Worm (Caenorhabditis elegans) whole organism, L1 larva: ENCODE measurements around the gene flad-1.

Source experiments
- C16A3.4 ChIP-seq: fragments of 150-350 bp; optimal IDR thresholded peaks from 2 replicates; lab custom pipeline; 2014; ENCODE audit warnings: missing biosample characterization, missing genetic modification characterization
- alr-1 ChIP-seq: fragments of 200-800 bp; sonication (Bioruptor generic); optimal IDR thresholded peaks from 2 replicates; lab custom pipeline; 2018; ENCODE audit warnings: borderline replicate concordance, mild to moderate bottlenecking, missing genetic modification characterization, missing compliant biosample characterization
- aly-2 ChIP-seq: fragments of 150-350 bp; optimal IDR thresholded peaks from 2 replicates; lab custom pipeline; 2014; ENCODE audit warnings: missing biosample characterization, missing genetic modification characterization
- ceh-88 ChIP-seq: fragments of 200-800 bp; sonication (Bioruptor generic); IDR thresholded peaks from 2 replicates; pipeline ENCODE4 v1.3.6; 2022; ENCODE audit warnings: missing genetic modification characterization, missing compliant biosample characterization
- ceh-90 ChIP-seq: sonication (generic microtip); optimal IDR thresholded peaks from 2 replicates; lab custom pipeline; 2016; ENCODE audit warnings: missing genetic modification characterization, missing compliant biosample characterization
- dpl-1 ChIP-seq, 3 experiments: fragments of 150-350 bp in 2 of 3; sonication (generic microtip) in 1 of 3; optimal IDR thresholded peaks; 2 replicates each; lab custom pipeline; 2014 to 2017; ENCODE audit warnings: missing biosample characterization in 3 of 3, missing genetic modification characterization in 3 of 3, missing genetic modification reagents in 3 of 3
- efl-1 ChIP-seq, 4 experiments: fragments of 150-350 bp; optimal IDR thresholded peaks in 3 of 4; peaks in 1 of 4; 1 replicate in 1 of 4; 2 replicates in 3 of 4; lab custom pipeline; 2014; ENCODE audit warnings: missing biosample characterization in 2 of 4, missing genetic modification characterization in 2 of 4, missing genetic modification reagents in 2 of 4
- egl-27 ChIP-seq, 2 experiments: fragments of 150-350 bp in 1 of 2; sonication (generic microtip); optimal IDR thresholded peaks; 3 replicates each; lab custom pipeline; 2017 to 2018; ENCODE audit warnings: missing biosample characterization in 2 of 2, missing genetic modification characterization in 2 of 2, missing genetic modification reagents in 2 of 2
- elt-3 ChIP-seq, 6 experiments: fragments of 150-350 bp in 1 of 6; sonication (generic microtip); optimal IDR thresholded peaks; 2 replicates each; lab custom pipeline; 2017 to 2018; ENCODE audit warnings: missing biosample characterization in 6 of 6, missing genetic modification characterization in 6 of 6, inconsistent platforms in 1 of 6
- ets-5 ChIP-seq: fragments of 200-800 bp; sonication (Bioruptor generic); IDR thresholded peaks from 2 replicates; pipeline ENCODE4 v1.3.6; 2022; ENCODE audit warnings: missing genetic modification characterization, missing compliant biosample characterization
- fkh-10 ChIP-seq: sonication (generic microtip); optimal IDR thresholded peaks from 2 replicates; lab custom pipeline; 2017; ENCODE audit warnings: missing biosample characterization, missing genetic modification reagents, missing genetic modification characterization
- fkh-4 ChIP-seq: sonication (generic microtip); optimal IDR thresholded peaks from 2 replicates; lab custom pipeline; 2016; ENCODE audit warnings: missing compliant biosample characterization, missing genetic modification characterization, borderline replicate concordance
- fkh-8 ChIP-seq: sonication (generic microtip); optimal IDR thresholded peaks from 2 replicates; lab custom pipeline; 2016; ENCODE audit warnings: mild to moderate bottlenecking, missing genetic modification characterization, missing compliant biosample characterization
- isw-1 ChIP-seq: fragments of 200-800 bp; sonication (Bioruptor generic); IDR thresholded peaks from 2 replicates; pipeline ENCODE4 v1.3.6; 2022; ENCODE audit warnings: missing genetic modification characterization, missing compliant biosample characterization
- lin-14 ChIP-seq: fragments of 200-800 bp; sonication (Bioruptor generic); optimal IDR thresholded peaks from 2 replicates; lab custom pipeline; 2018; ENCODE audit warnings: mild to moderate bottlenecking, missing genetic modification characterization, moderate library complexity, missing compliant biosample characterization
- lin-15B ChIP-seq: fragments of 150-350 bp; sonication (generic microtip); optimal IDR thresholded peaks from 3 replicates; lab custom pipeline; 2014; ENCODE audit warnings: missing biosample characterization, missing genetic modification characterization
- lin-39 ChIP-seq: fragments of 150-350 bp; optimal IDR thresholded peaks from 2 replicates; lab custom pipeline; 2014; ENCODE audit warnings: missing biosample characterization, missing genetic modification reagents, missing genetic modification characterization
- lsy-2 ChIP-seq, 2 experiments: fragments of 150-350 bp; optimal IDR thresholded peaks; 2 replicates each; lab custom pipeline; 2014; ENCODE audit warnings: missing biosample characterization in 2 of 2, missing genetic modification characterization in 2 of 2
- mdl-1 ChIP-seq, 2 experiments: fragments of 150-350 bp; optimal IDR thresholded peaks; 2 replicates each; lab custom pipeline; 2014 to 2017; ENCODE audit warnings: missing biosample characterization in 2 of 2, missing genetic modification characterization in 2 of 2, inconsistent platforms in 1 of 2
- nhr-11 ChIP-seq: fragments of 150-350 bp; optimal IDR thresholded peaks from 2 replicates; lab custom pipeline; 2014; ENCODE audit warnings: missing biosample characterization, missing genetic modification characterization
- nhr-71 ChIP-seq: sonication (generic microtip); optimal IDR thresholded peaks from 2 replicates; lab custom pipeline; 2016; ENCODE audit warnings: mild to moderate bottlenecking, missing genetic modification characterization, moderate library complexity, missing compliant biosample characterization
- nhr-77 ChIP-seq: fragments of 150-350 bp; optimal IDR thresholded peaks from 2 replicates; lab custom pipeline; 2014; ENCODE audit warnings: missing biosample characterization, missing genetic modification characterization
- pag-3 ChIP-seq: sonication (generic microtip); optimal IDR thresholded peaks from 2 replicates; lab custom pipeline; 2017; ENCODE audit warnings: missing genetic modification characterization, mild to moderate bottlenecking, missing compliant biosample characterization, antibody characterized with exemption, borderline replicate concordance; ENCODE audit not compliant: insufficient read depth
- rnt-1 ChIP-seq: sonication (generic microtip); optimal IDR thresholded peaks from 2 replicates; lab custom pipeline; 2016; ENCODE audit warnings: mild to moderate bottlenecking, missing genetic modification characterization, moderate library complexity, missing compliant biosample characterization
- snpc-4 ChIP-seq: fragments of 150-350 bp; optimal IDR thresholded peaks from 2 replicates; lab custom pipeline; 2014; ENCODE audit warnings: missing biosample characterization, missing genetic modification characterization
- sox-4 ChIP-seq: sonication (generic microtip); optimal IDR thresholded peaks from 2 replicates; lab custom pipeline; 2016; ENCODE audit warnings: missing genetic modification characterization, missing compliant biosample characterization
- sup-37 ChIP-seq: fragments of 200-800 bp; sonication (Bioruptor generic); optimal IDR thresholded peaks from 2 replicates; lab custom pipeline; 2018; ENCODE audit warnings: mild to moderate bottlenecking, missing genetic modification characterization, missing compliant biosample characterization
- swsn-7 ChIP-seq: sonication (generic microtip); optimal IDR thresholded peaks from 2 replicates; lab custom pipeline; 2016; ENCODE audit warnings: missing genetic modification characterization, missing compliant biosample characterization
- tbx-2 ChIP-seq: sonication (generic microtip); optimal IDR thresholded peaks from 2 replicates; lab custom pipeline; 2016; ENCODE audit warnings: missing genetic modification characterization, missing compliant biosample characterization
- unc-86 ChIP-seq: sonication (generic microtip); optimal IDR thresholded peaks from 2 replicates; lab custom pipeline; 2016; ENCODE audit warnings: missing genetic modification characterization, missing compliant biosample characterization
- xbp-1 ChIP-seq: sonication (generic microtip); optimal IDR thresholded peaks from 2 replicates; lab custom pipeline; 2016; ENCODE audit warnings: missing genetic modification characterization, missing compliant biosample characterization
- ztf-11 ChIP-seq, 2 experiments: sonication (generic microtip); optimal IDR thresholded peaks; 2 replicates each; lab custom pipeline; 2016 to 2017; ENCODE audit warnings: missing genetic modification characterization in 2 of 2, missing biosample characterization in 1 of 2, missing compliant biosample characterization in 1 of 2
- ztf-4 ChIP-seq: fragments of 150-350 bp; optimal IDR thresholded peaks from 2 replicates; lab custom pipeline; 2014; ENCODE audit warnings: missing biosample characterization, missing genetic modification characterization

Gene flad-1

ce11 chrII:9900276-9900675 lies 43.7 kb upstream of the flad-1 start, which contains the start of gene unc-4:
Gene unc-4, minus strand, starts transcription at chrII:9900376.
- TF ChIP-seq fkh-4 (no peak), nhr-11 (tag; lab: Kevin White, UChicago) (no peak), sox-4 (tag; lab: Kevin White, UChicago) (no peak), lin-15B (no peak), elt-3 (tag; optimal IDR thresholded peaks at IDR 0.05; lab: Kevin White, UChicago) (no peak)

DNA sequence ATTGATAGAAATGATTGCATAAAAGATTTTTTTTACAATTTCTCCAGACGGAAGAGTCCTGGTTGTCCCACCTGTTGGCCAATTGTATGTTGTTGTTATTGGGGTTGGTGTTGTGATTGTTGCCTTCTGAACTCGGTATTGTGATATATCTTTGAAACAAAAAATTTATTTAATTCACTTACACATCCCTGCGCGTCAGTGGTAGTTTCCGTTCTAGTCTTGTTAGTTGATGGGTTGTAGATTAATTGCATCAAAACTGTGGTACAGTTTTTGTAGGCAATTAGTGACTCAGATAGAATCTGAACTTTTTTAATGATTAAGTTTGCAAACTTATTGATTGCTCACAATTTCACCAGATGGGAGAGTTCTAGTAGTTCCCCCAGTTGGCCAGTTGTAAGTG lies 39.5 kb upstream of the flad-1 start:
- TF ChIP-seq lin-15B (no peak), efl-1 (optimal IDR thresholded peaks at IDR 0.05; lab: Kevin White, UChicago) (no peak), efl-1 (GFP tag; optimal IDR thresholded peaks at IDR 0.05 in 1 of 2; lab: Kevin White, UChicago) (peak in 1 of 2 experiments; percentile 62)

DNA sequence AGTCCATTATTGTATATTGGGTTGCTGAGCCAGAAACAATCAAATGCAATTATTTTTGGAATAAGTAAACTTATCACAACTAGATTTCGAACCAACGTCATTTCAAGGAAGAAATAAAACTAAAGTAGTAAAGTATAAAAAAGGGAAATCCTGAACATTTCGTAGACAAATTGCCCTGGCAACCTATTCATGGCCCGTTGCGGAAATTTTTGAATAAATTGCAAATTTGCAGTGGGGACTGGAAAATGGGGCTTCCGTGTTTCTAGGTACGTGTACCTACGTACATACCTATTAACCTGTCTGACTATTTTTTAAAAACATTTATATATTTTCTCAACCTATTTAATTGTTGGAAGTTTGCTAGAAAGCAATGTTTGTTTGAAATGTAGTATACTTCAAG lies 28.9 kb upstream of the flad-1 start, which contains the start of gene F26C11.3:
TSS of gene F26C11.3 (minus strand) at position 101 of the 400 bp plus-strand sequence.
- no peak for TF ChIP-seq sup-37
- TF ChIP-seq ceh-88: no peak
- TF ChIP-seq alr-1 (tag; lab: Kevin White, UChicago): no peak
- no peak for TF ChIP-seq xbp-1 (tag; lab: Kevin White, UChicago)
- no peak for TF ChIP-seq ets-5 (GFP tag; lab: Robert Waterston, UW)
- no peak for TF ChIP-seq lin-39
- TF ChIP-seq snpc-4: no peak
- TF ChIP-seq C16A3.4 (tag; lab: Kevin White, UChicago): no peak
- no peak for TF ChIP-seq egl-27 (tag; optimal IDR thresholded peaks at IDR 0.05; lab: Kevin White, UChicago)
- no peak for TF ChIP-seq nhr-77 (tag; lab: Kevin White, UChicago)
- no peak for TF ChIP-seq ceh-90
- TF ChIP-seq tbx-2 (tag; lab: Kevin White, UChicago): no peak
- no peak for TF ChIP-seq ztf-11 (tag; optimal IDR thresholded peaks at IDR 0.05; lab: Kevin White, UChicago)
- TF ChIP-seq rnt-1 (tag; lab: Kevin White, UChicago): no peak
- no peak for TF ChIP-seq swsn-7
- no peak for TF ChIP-seq efl-1 (optimal IDR thresholded peaks at IDR 0.05; lab: Kevin White, UChicago)
- TF ChIP-seq efl-1 (GFP tag; optimal IDR thresholded peaks at IDR 0.05 in 1 of 2; lab: Kevin White, UChicago): no peak
- TF ChIP-seq aly-2: no peak
- no peak for TF ChIP-seq nhr-71 (tag; lab: Kevin White, UChicago)
- no peak for TF ChIP-seq ztf-4 (tag; lab: Kevin White, UChicago)

DNA sequence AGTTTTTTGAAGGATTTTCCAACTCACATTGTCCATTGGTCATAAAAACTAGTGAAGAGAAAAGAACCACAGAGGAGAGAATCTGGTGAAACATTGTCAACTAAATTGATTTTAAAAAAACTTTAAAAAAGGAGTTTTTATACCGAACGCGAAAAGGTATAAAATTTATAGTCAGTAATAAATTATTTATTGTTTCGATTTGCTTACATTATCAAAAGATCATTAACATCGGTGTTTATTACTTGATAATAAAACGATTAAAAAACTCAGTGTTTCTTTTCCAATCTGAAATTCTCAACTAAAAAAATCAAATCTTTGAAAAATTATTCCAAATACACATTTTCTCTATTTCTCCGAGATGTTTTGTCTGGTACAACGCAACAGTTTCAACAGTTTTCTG lies 27.8 kb upstream of the flad-1 start, which contains the start of gene F26C11.4:
TSS of gene F26C11.4 (minus strand) at position 101 of the 400 bp plus-strand sequence.
- TF ChIP-seq dpl-1 (GFP tag; optimal IDR thresholded peaks at IDR 0.05; lab: Kevin White, UChicago): no peak
- TF ChIP-seq lin-14 (GFP tag; lab: Kevin White, UChicago): no peak
- TF ChIP-seq pag-3: no peak

DNA sequence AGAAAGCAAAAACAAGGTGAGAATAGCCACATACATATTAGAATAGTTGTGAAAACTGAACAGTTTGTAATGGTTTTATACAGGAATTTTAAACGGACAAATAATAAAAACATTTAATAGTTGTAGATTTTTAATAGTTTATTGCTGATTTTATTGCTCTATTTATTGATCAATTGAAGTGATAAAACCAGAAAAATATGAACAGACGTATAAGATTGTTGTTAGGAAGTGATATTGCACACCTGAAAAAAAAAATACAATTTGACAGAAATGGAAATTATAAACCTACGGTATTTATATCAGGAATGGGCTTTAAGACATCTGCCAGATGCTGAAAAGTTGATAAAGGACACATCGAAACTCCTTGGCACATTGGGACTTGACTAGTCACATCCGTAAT lies 26.0 kb upstream of the flad-1 start, which contains the start of gene C05C10.8:
TSS of gene C05C10.8 (minus strand) at position 101 of the 400 bp plus-strand sequence.
- TF ChIP-seq unc-86: no peak
- no peak for TF ChIP-seq efl-1 (optimal IDR thresholded peaks at IDR 0.05; lab: Kevin White, UChicago)
- TF ChIP-seq efl-1 (GFP tag; optimal IDR thresholded peaks at IDR 0.05 in 1 of 2; lab: Kevin White, UChicago): peak in 1 of 2 experiments; percentile 32
- TF ChIP-seq fkh-10: no peak

DNA sequence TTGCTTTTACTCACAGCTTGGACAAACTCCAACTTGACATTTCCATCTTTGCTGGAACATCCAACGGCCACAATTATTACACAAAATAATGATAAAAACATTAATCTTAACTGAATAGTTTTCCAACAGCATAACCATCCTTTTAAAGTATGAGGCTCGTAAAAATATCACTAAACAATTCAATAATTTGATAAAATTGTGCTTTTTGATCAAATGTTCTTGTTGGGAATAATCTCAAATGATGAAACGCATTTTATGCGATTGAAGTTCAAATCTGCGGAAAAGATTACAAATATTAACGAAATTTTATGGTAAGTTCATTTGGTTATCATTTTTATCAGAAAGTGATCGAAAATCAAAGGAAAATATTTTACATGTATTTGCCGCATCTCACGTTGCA lies 23.5 kb upstream of the flad-1 start, which contains the start of gene pho-10:
TSS of gene pho-10 (minus strand) at position 101 of the 400 bp plus-strand sequence.
- TF ChIP-seq lsy-2 (tag; optimal IDR thresholded peaks at IDR 0.05; lab: Kevin White, UChicago) (no peak), fkh-4 (no peak), mdl-1 (tag; optimal IDR thresholded peaks at IDR 0.05; lab: Kevin White, UChicago) (no peak), rnt-1 (tag; lab: Kevin White, UChicago) (no peak), isw-1 (GFP tag; lab: Robert Waterston, UW) (no peak), ztf-4 (tag; lab: Kevin White, UChicago) (no peak), fkh-8 (tag; lab: Kevin White, UChicago) (no peak)
